Worm (Caenorhabditis elegans) whole organism, early embryonic: ENCODE measurements around the gene chpf-2.

Source experiments
- B0310.2 ChIP-seq: sonication (generic microtip); optimal IDR thresholded peaks from 2 replicates; lab custom pipeline; 2016; ENCODE audit warnings: mild to moderate bottlenecking, missing genetic modification characterization, missing compliant biosample characterization
- ama-1 ChIP-seq: fragments of 150-350 bp; optimal IDR thresholded peaks from 2 replicates; lab custom pipeline; 2014
- ceh-13 ChIP-seq: fragments of 200-800 bp; sonication (Bioruptor generic); optimal IDR thresholded peaks from 2 replicates; lab custom pipeline; 2018; ENCODE audit warnings: mild to moderate bottlenecking, missing genetic modification characterization, missing compliant biosample characterization
- ceh-36 ChIP-seq: sonication (generic microtip); optimal IDR thresholded peaks from 2 replicates; lab custom pipeline; 2016; ENCODE audit warnings: missing genetic modification characterization, inconsistent platforms, missing compliant biosample characterization
- flt-1 ChIP-seq: fragments of 200-800 bp; sonication (Bioruptor generic); IDR thresholded peaks from 2 replicates; pipeline ENCODE4 v1.3.6; 2022; ENCODE audit warnings: missing genetic modification characterization, missing compliant biosample characterization
- hmbx-1 ChIP-seq: sonication (generic microtip); optimal IDR thresholded peaks from 2 replicates; lab custom pipeline; 2016; ENCODE audit warnings: mild to moderate bottlenecking, missing genetic modification characterization, missing compliant biosample characterization
- hmg-4 ChIP-seq: fragments of 200-800 bp; sonication (Bioruptor generic); optimal IDR thresholded peaks from 2 replicates; lab custom pipeline; 2018; ENCODE audit warnings: mild to moderate bottlenecking, missing genetic modification characterization, missing compliant biosample characterization
- hnd-1 ChIP-seq: sonication (generic microtip); optimal IDR thresholded peaks from 2 replicates; lab custom pipeline; 2016; ENCODE audit warnings: missing genetic modification characterization, missing compliant biosample characterization
- pes-1 ChIP-seq: fragments of 200-800 bp; sonication (Bioruptor generic); IDR thresholded peaks from 2 replicates; pipeline ENCODE4 v1.3.6; 2022; ENCODE audit warnings: missing genetic modification reagents, missing genetic modification characterization, missing compliant biosample characterization
- scrt-1 ChIP-seq: fragments of 200-800 bp; sonication (Bioruptor generic); IDR thresholded peaks from 2 replicates; pipeline ENCODE4 v1.3.6; 2022; ENCODE audit warnings: missing genetic modification characterization, missing compliant biosample characterization
- sea-1 ChIP-seq: fragments of 200-800 bp; sonication (Bioruptor generic); conservative IDR thresholded peaks from 2 replicates; pipeline ENCODE4 v1.3.6; 2022; ENCODE audit warnings: missing genetic modification characterization, missing compliant biosample characterization
- tra-4 ChIP-seq: sonication (generic microtip); optimal IDR thresholded peaks from 2 replicates; lab custom pipeline; 2017; ENCODE audit warnings: missing genetic modification characterization, missing compliant biosample characterization

DNA sequence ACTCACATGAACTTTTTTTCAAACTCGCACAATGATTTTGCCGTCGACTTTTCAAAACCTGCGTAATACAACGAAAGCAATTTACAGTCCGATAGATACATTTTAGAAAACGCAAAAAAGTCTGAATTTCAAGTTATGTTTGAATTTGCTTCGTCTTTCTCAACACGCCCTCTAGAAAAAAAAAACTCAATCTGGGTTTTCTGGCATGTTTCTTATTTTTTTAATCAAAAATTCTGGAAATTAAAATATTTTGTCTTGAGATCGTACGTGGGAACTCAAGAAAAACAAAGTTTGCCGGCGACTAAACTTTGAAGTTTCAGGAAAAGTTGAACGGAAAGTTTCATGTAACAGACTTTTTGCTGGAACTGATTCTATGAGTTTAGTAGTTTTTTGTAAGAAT lies 45.4 kb downstream of the chpf-2 start, which contains the start of gene srw-115:
- TF ChIP-seq ama-1 (lab: Kevin White, UChicago) (no peak), sea-1 (GFP tag; lab: Robert Waterston, UW) (no peak), scrt-1 (GFP tag; lab: Robert Waterston, UW) (no peak), hmg-4 (GFP tag; lab: Kevin White, UChicago) (no peak), tra-4 (tag; lab: Kevin White, UChicago) (no peak), hnd-1 (tag; lab: Kevin White, UChicago) (no peak), pes-1 (GFP tag; lab: Robert Waterston, UW) (no peak), ceh-36 (tag; lab: Kevin White, UChicago) (no peak), hmbx-1 (tag; lab: Kevin White, UChicago) (no peak), flt-1 (GFP tag; lab: Robert Waterston, UW) (no peak), ceh-13 (GFP tag; lab: Kevin White, UChicago) (no peak), B0310.2 (tag; lab: Kevin White, UChicago) (no peak)
